Worm (Caenorhabditis elegans): Measurements from ENCODE around the gene Y45F10D.14.

ce11 chrIV:13776115-13776514, 31.5 kb downstream of the Y45F10D.14 start, which contains the start of gene Y45F10D.16:
- TF ChIP-seq unc-62 (GFP tag; optimal IDR thresholded peaks at IDR 0.05) (no peak), fos-1 (tag; optimal IDR thresholded peaks at IDR 0.05) (no peak), nhr-77 (tag; optimal IDR thresholded peaks at IDR 0.05) (no peak), mab-5 (tag; optimal IDR thresholded peaks at IDR 0.05) (no peak), F13H6.1 (tag; optimal IDR thresholded peaks at IDR 0.05) (no peak), nhr-6 (tag; optimal IDR thresholded peaks at IDR 0.05) (no peak), nhr-11 (tag; optimal IDR thresholded peaks at IDR 0.05) (no peak), mdl-1 (tag; optimal IDR thresholded peaks at IDR 0.05) (no peak), ceh-16 (tag; optimal IDR thresholded peaks at IDR 0.05) (no peak), ceh-82 (tag; optimal IDR thresholded peaks at IDR 0.05) (no peak), nhr-25 (tag; optimal IDR thresholded peaks at IDR 0.05) (no peak), dmd-4 (tag; optimal IDR thresholded peaks at IDR 0.05) (no peak), R02D3.7 (tag; optimal IDR thresholded peaks at IDR 0.05) (no peak)

Measured in whole organism, L2 larva.